Fruit fly (Drosophila melanogaster): ENCODE results near the gene CG43094.
A peak's percentile ranks its signal among the peaks of the same experiment; 100 is the strongest.

Gene CG43094

dm6 chr3R:22750534-22750947, 20.2 kb downstream of the CG43094 start, which contains the start of the genes rumi, CG7029 and Usp12-46 (continued):
- TF ChIP-seq dsx (GFP tag; optimal IDR thresholded peaks at IDR 0.05; ENCODE audit: poor library complexity, severe bottlenecking): peak; percentile 59
- TF ChIP-seq Lpt (GFP tag; optimal IDR thresholded peaks at IDR 0.05): peak; percentile 68
- no peak for TF ChIP-seq spab (GFP tag; optimal IDR thresholded peaks at IDR 0.05)
- TF ChIP-seq net (GFP tag; optimal IDR thresholded peaks at IDR 0.05): no peak
- TF ChIP-seq CG6276 (GFP tag; optimal IDR thresholded peaks at IDR 0.05): no peak
- TF ChIP-seq CG16779 (tag; optimal IDR thresholded peaks at IDR 0.05): no peak
- TF ChIP-seq CG11762 (GFP tag; optimal IDR thresholded peaks at IDR 0.05; ENCODE audit: insufficient read depth): peak; percentile 78
- TF ChIP-seq lz (GFP tag; optimal IDR thresholded peaks at IDR 0.05): peak; percentile 88
- peak; percentile 36; the same call in 1 of the 2 replicates for TF ChIP-seq CG15336 (GFP tag; IDR thresholded peaks at IDR 0.05)
- no peak for TF ChIP-seq CG34406 (GFP tag; optimal IDR thresholded peaks at IDR 0.05)
- TF ChIP-seq Sox15 (GFP tag; optimal IDR thresholded peaks at IDR 0.05): peak; percentile 87
- TF ChIP-seq CG3919 (GFP tag; optimal IDR thresholded peaks at IDR 0.05): no peak
- peak; percentile 78 for TF ChIP-seq CG11902 (GFP tag; optimal IDR thresholded peaks at IDR 0.05)

dm6 chr3R:22750039-22750438, 20.7 kb downstream of the CG43094 start:
- TF ChIP-seq CG11294 (GFP tag; IDR thresholded peaks at IDR 0.05): no peak
- no peak for TF ChIP-seq CG6808 (GFP tag; optimal IDR thresholded peaks at IDR 0.05)
- no peak for TF ChIP-seq CG6276 (GFP tag; optimal IDR thresholded peaks at IDR 0.05)
- no peak for TF ChIP-seq Eip78C (GFP tag)
- TF ChIP-seq eg (GFP tag; IDR thresholded peaks at IDR 0.05): no peak
- TF ChIP-seq Met (GFP tag; optimal IDR thresholded peaks at IDR 0.05): no peak
- no peak for TF ChIP-seq dac (GFP tag; optimal IDR thresholded peaks at IDR 0.05)
- no peak for TF ChIP-seq CG10669 (GFP tag; optimal IDR thresholded peaks at IDR 0.05)
- TF ChIP-seq Hr38 (GFP tag; optimal IDR thresholded peaks at IDR 0.05): no peak
- TF ChIP-seq CG8319 (GFP tag; optimal IDR thresholded peaks at IDR 0.05): no peak
- TF ChIP-seq Hr39 (GFP tag; optimal IDR thresholded peaks at IDR 0.05): no peak
- TF ChIP-seq CG1621 (tag; optimal IDR thresholded peaks at IDR 0.05): no peak
- no peak for TF ChIP-seq Hr4 (GFP tag; optimal IDR thresholded peaks at IDR 0.05)
- TF ChIP-seq Ets96B (tag; optimal IDR thresholded peaks at IDR 0.05): no peak
- TF ChIP-seq vri (GFP tag; optimal IDR thresholded peaks at IDR 0.05): no peak
- TF ChIP-seq Gug (GFP tag; IDR thresholded peaks at IDR 0.05): no peak
- TF ChIP-seq CG7368 (GFP tag; optimal IDR thresholded peaks at IDR 0.05): no peak

DNA sequence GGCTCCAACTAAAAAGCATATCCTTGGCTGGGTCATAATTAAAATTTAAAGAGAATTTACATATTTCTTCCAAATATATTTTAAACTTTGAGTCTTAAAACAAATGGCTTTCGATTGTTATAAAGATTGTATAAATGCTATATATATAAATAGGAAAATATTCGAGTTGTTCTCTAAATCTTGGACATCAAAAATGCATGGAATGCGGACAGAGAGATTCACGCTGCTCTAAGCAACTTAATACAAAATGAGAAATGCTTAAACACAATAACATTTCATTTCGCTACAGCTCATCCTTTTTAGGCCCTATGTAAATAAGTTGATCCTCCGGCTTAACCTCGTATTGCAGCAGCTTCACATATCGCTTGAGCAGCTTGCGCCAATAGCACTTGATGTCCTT, 21.8 kb downstream of the CG43094 start, which contains the start of gene CG31139:
CG31139 (minus strand) TSS at position 101 of the 400 bp plus-strand sequence.
- TF ChIP-seq CG8319 (GFP tag; optimal IDR thresholded peaks at IDR 0.05) (no peak), esn (GFP tag; optimal IDR thresholded peaks at IDR 0.05) (no peak), Ets96B (tag; optimal IDR thresholded peaks at IDR 0.05) (no peak), CG11902 (GFP tag; optimal IDR thresholded peaks at IDR 0.05) (no peak), CG6854 (GFP tag; optimal IDR thresholded peaks at IDR 0.05) (no peak), CG7368 (GFP tag; optimal IDR thresholded peaks at IDR 0.05) (no peak), salr (GFP tag; optimal IDR thresholded peaks at IDR 0.05) (no peak), net (GFP tag; optimal IDR thresholded peaks at IDR 0.05) (no peak)

DNA sequence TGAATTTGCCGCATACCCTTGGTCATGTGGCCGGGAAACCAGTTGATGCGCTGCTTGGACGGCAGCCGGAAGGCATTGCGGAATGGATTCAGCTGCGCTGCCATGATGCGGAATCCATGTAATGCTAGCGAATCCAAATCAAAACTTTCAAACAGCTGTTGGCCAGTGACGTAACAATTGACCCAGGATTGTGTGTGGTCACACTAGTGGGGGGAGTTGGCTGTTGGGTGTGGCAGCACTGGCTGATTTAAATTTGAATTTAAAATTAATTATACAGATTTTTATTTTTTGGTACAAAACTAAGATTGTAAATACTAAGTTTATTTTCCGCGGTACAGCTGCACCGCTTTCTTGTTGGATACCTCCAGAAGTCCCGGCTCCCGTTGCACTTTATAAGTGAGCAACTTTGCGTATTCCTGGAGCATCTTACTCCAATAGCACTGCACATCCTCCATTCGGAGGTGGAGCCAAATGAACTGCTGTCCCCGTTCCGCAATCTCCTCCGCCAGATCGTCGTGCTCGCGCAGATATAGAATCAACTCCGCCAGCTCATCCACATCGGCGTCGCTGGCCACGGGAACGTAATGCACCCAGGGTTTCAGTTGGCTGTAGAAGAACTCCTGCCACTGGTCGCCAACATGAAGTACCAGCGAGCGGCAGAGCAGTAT, 23.2 kb downstream of the CG43094 start, which contains the start of gene CG17141:
CG17141 (minus strand) TSS at position 177 of the 668 bp plus-strand sequence.
- no peak for TF ChIP-seq Ets21C (GFP tag; optimal IDR thresholded peaks at IDR 0.05)
- TF ChIP-seq fkh (GFP tag; optimal IDR thresholded peaks at IDR 0.05): no peak
- TF ChIP-seq OdsH (GFP tag; optimal IDR thresholded peaks at IDR 0.05): no peak
- no peak for TF ChIP-seq CG16779 (tag; optimal IDR thresholded peaks at IDR 0.05)
- no peak for TF ChIP-seq CG11902 (GFP tag; optimal IDR thresholded peaks at IDR 0.05)
- TF ChIP-seq CG4318 (GFP tag; optimal IDR thresholded peaks at IDR 0.05): no peak
- TF ChIP-seq Ets96B (tag; optimal IDR thresholded peaks at IDR 0.05): no peak
- no peak for TF ChIP-seq CG7368 (GFP tag; optimal IDR thresholded peaks at IDR 0.05)
- no peak for TF ChIP-seq Hr4 (GFP tag; optimal IDR thresholded peaks at IDR 0.05)
